Worm (Caenorhabditis elegans) whole organism, L1 larva: ENCODE results near the gene vps-2.

Experiments used
- C04F5.9 ChIP-seq: sonication (generic microtip); optimal IDR thresholded peaks from 2 replicates; lab custom pipeline; 2016; ENCODE audit warnings: missing genetic modification characterization, missing compliant biosample characterization
- efl-1 ChIP-seq, 4 experiments: fragments of 150-350 bp; optimal IDR thresholded peaks in 3 of 4; peaks in 1 of 4; 1 replicate in 1 of 4; 2 replicates in 3 of 4; lab custom pipeline; 2014; ENCODE audit warnings: missing biosample characterization in 2 of 4, missing genetic modification characterization in 2 of 4, missing genetic modification reagents in 2 of 4

ce11 chrII:12729952-12730351, 38.1 kb downstream of the vps-2 start:
- TF ChIP-seq C04F5.9 (no peak), efl-1 (optimal IDR thresholded peaks at IDR 0.05; lab: Kevin White, UChicago) (no peak), efl-1 (GFP tag; optimal IDR thresholded peaks at IDR 0.05 in 1 of 2; lab: Kevin White, UChicago) (no peak)
